Fruit fly (Drosophila melanogaster) whole organism, embryonic: ENCODE results near the gene Dmtn.

ENCODE experiments used
- Bdp1 ChIP-seq: fragments of 200-800 bp; sonication (Bioruptor generic); optimal IDR thresholded peaks from 3 replicates; lab custom pipeline; 2016; ENCODE audit warnings: missing biosample characterization, missing genetic modification characterization
- CG15269 ChIP-seq: fragments of 200-800 bp; sonication (Bioruptor generic); optimal IDR thresholded peaks from 2 replicates; lab custom pipeline; 2018; ENCODE audit warnings: missing biosample characterization, mild to moderate bottlenecking, missing genetic modification characterization, moderate library complexity
- CG5180 ChIP-seq: fragments of 200-800 bp; sonication (Bioruptor generic); optimal IDR thresholded peaks from 3 replicates; lab custom pipeline; 2017; ENCODE audit warnings: missing biosample characterization, missing genetic modification characterization, mild to moderate bottlenecking, moderate library complexity, missing genetic modification reagents
- NC2α ChIP-seq: fragments of 200-800 bp; sonication (Bioruptor generic); optimal IDR thresholded peaks from 2 replicates; lab custom pipeline; 2016; ENCODE audit warnings: missing biosample characterization, missing genetic modification characterization
- NFAT ChIP-seq: fragments of 200-800 bp; sonication (Bioruptor generic); IDR thresholded peaks from 2 replicates; pipeline ENCODE4 v1.3.6; 2022; ENCODE audit warnings: missing biosample characterization, missing genetic modification characterization
- ac ChIP-seq: fragments of 200-800 bp; sonication (Bioruptor generic); optimal IDR thresholded peaks from 3 replicates; lab custom pipeline; 2017; ENCODE audit warnings: missing biosample characterization, mild to moderate bottlenecking, missing genetic modification characterization
- corto ChIP-seq: fragments of 200-800 bp; sonication (Bioruptor generic); optimal IDR thresholded peaks from 2 replicates; lab custom pipeline; 2016; ENCODE audit warnings: missing biosample characterization, mild to moderate bottlenecking, missing genetic modification characterization, moderate library complexity
- ind ChIP-seq: fragments of 200-800 bp; sonication (Bioruptor generic); optimal IDR thresholded peaks from 3 replicates; lab custom pipeline; 2016; ENCODE audit warnings: missing biosample characterization, missing genetic modification characterization

dm6 chr3R:6383466-6383769, 22.3 kb downstream of the Dmtn start:
- TF ChIP-seq Bdp1 (no peak), CG15269 (tag; lab: Kevin White, UChicago) (no peak), CG5180 (GFP tag; lab: Kevin White, UChicago) (no peak), corto (GFP tag; lab: Kevin White, UChicago) (no peak), NFAT (no peak), ind (GFP tag; lab: Kevin White, UChicago) (no peak), ac (GFP tag; lab: Kevin White, UChicago) (no peak), NC2α (GFP tag; lab: Kevin White, UChicago) (no peak)
